Fruit fly (Drosophila melanogaster): ENCODE data around the gene CG9628.
A peak's percentile ranks its signal among the peaks of the same experiment; 100 is the strongest.

DNA sequence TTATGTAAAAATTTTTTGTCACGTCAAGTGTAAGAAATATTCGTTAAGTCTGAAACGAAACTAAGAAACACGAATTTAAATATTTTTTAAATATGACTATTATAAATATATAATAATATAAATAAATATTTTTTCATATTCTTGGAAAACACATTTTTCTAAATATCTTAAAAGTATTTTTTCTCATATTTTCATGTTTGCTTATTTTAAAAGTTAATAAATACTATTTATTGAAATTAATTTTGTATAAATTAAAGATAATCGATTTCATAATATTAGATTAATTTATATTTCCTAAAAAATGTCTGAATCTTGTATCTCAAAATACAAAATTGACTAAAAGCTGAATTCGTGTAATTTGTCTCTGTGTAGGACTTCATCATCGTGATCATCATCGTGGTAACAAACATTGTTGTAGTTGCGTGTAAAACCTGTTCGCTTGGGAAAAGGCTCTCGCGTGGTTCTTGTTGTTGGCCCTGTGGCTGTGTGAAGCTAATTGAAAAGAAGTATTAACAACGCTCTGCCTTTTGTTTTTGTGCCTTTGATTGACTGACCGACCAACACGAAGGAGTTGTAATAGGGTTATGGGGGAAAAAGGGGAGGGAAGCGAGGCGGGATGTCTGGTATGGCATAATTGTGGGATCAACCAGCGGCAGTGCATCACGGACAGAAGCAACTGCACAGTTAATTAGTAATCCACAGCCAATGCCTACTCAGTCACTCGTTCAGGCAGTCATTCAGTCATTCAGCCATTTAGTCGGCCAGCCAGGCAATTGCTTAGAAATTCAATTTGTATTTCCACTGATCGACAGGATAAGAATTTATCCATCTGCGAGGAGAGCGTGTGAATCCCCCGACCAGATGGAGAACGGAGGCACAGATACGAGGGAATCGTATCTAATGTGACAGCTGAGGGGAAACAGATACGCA is 10.9 kb upstream of the CG9628 start:
- TF ChIP-seq Eip75B (GFP tag; optimal IDR thresholded peaks at IDR 0.05), result no peak
- no peak for TF ChIP-seq Hr39 (GFP tag; optimal IDR thresholded peaks at IDR 0.05)
- no peak for TF ChIP-seq CG11294 (GFP tag; IDR thresholded peaks at IDR 0.05)
- peak; percentile 3 for TF ChIP-seq CG4318 (GFP tag; optimal IDR thresholded peaks at IDR 0.05)
- TF ChIP-seq OdsH (GFP tag; optimal IDR thresholded peaks at IDR 0.05), result peak; percentile 17
- no peak for TF ChIP-seq CG6276 (GFP tag; optimal IDR thresholded peaks at IDR 0.05)
- TF ChIP-seq net (GFP tag; optimal IDR thresholded peaks at IDR 0.05), result no peak
- no peak for TF ChIP-seq vri (GFP tag; optimal IDR thresholded peaks at IDR 0.05)

Data from whole organism, prepupa.